Worm (Caenorhabditis elegans): Measurements from ENCODE around the gene ccch-1.

ccch-1 gene

DNA sequence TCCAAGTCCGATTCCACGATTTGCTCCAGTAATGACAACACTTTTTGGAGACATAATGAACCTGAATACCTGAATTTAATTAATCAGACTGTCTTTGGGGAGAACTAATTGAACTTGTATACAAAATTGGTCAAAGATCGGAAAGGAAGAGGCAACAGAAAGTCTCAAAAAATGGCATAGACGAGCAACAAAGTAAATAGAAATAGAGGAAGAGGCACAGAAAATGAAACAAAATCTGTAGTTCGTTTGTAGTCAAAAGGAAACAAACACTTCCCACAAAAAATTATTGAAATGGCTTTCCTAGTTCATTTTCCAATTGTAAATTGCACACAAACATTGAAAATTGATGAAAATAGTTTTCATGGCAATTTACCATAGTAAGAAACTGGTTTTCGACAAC lies 13.0 kb upstream of the ccch-1 start, which contains the start of gene C55A6.6:
Gene C55A6.6 (minus strand): TSS at position 61 of the 400 bp plus-strand sequence.
- TF ChIP-seq ref-1 (GFP tag; conservative IDR thresholded peaks at IDR 0.05) (no peak), cog-1 (tag; optimal IDR thresholded peaks at IDR 0.05) (no peak), med-1 (GFP tag; optimal IDR thresholded peaks at IDR 0.05; ENCODE audit: insufficient read depth) (no peak), ztf-23 (GFP tag; IDR thresholded peaks at IDR 0.05) (no peak), klf-2 (GFP tag; conservative IDR thresholded peaks at IDR 0.05) (no peak)

DNA sequence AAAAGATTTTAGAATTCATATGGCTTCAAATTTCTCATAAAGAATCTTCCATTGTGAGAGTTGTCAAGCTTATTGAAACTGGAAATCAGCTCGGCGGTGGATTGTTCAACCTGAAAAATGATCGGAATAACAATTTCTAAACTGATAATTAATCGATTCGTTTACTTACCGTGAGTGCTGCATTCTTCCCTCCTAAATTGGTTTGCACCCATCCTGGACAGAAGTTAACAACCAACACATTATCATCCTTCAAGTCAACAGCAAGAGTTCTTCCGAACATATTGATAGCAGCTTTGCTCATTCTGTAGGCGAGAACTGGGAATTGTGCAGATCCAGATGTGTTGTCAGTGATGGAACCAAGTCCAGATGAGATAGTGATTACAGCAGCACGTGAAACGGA lies 12.5 kb upstream of the ccch-1 start:
- no peak for TF ChIP-seq ztf-23 (GFP tag; IDR thresholded peaks at IDR 0.05)
- TF ChIP-seq med-1 (GFP tag; optimal IDR thresholded peaks at IDR 0.05; ENCODE audit: insufficient read depth), result no peak

DNA sequence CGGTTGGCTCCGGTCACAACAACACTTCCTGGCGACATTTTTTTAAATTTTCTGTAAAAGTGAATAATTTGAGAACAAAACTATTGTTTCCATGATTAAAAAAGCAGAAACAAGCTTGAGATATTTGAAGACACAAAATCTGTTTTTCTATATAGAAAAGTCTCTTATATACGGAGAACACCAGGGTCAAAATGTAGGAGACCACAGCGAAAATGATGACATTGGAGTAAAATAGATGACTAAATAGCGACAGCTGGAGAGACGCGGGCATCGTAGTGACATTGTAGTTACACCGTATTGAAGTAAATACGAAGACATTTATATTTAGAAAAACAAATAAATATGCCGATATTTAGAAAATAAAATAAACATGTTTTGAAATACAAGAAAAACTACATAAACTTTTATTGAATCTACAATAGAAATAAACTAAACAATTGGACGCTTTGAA lies 11.5 kb upstream of the ccch-1 start, which contains the start of gene sdz-8:
Gene sdz-8 (minus strand): TSS at position 51 of the 451 bp plus-strand sequence.
- TF ChIP-seq med-1 (GFP tag; optimal IDR thresholded peaks at IDR 0.05; ENCODE audit: insufficient read depth) (no peak), ref-1 (GFP tag; conservative IDR thresholded peaks at IDR 0.05) (no peak), flt-1 (GFP tag; IDR thresholded peaks at IDR 0.05) (no peak)

DNA sequence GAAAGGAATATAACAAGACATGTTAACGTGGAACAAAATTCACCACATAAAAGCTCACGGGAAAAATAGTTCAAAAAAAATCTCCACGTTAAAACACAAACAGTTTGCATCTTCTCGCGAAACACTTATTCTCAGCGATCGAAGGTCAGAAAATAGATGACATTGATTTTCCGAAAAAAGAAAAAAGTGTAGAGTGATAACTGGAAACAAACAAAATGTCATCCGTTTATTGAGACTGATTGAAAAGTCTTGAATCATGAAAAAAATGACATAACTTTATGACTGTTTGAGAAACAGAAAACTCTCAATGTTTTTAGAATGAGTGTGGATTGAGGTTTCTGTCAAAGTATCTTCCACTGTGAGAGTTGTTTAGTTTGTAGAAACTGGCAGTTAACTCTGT lies 9.8 kb upstream of the ccch-1 start, which contains the start of gene C55A6.4:
Gene C55A6.4 (minus strand): TSS at position 101 of the 400 bp plus-strand sequence.
- TF ChIP-seq med-1 (GFP tag; optimal IDR thresholded peaks at IDR 0.05; ENCODE audit: insufficient read depth), result no peak
- no peak for TF ChIP-seq ztf-23 (GFP tag; IDR thresholded peaks at IDR 0.05)
- TF ChIP-seq cog-1 (tag; optimal IDR thresholded peaks at IDR 0.05), result no peak
- no peak for TF ChIP-seq T22C8.4 (GFP tag; IDR thresholded peaks at IDR 0.05)
- TF ChIP-seq ref-1 (GFP tag; conservative IDR thresholded peaks at IDR 0.05), result no peak
- TF ChIP-seq tab-1 (GFP tag; IDR thresholded peaks at IDR 0.05), result no peak
- TF ChIP-seq flt-1 (GFP tag; IDR thresholded peaks at IDR 0.05), result no peak

DNA sequence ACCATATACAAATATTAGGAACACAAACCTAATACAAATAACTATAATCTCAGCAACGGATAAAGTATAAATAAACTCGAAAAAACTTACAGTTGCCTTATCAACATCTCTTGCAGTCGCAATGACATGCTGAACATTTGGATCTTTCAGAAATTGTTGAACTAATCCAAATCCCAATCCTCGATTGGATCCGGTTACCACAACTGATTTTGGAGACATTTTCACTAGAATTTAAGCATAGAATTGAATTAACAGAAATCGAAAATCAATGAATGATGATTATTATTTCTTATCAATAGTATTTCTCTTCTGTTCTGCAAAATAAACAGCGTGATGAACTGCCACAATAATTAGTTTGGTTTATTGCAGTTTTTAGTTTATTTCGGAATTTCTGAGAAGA lies 7.4 kb upstream of the ccch-1 start, which contains the start of the genes C55A6.11 and C55A6.7:
Gene C55A6.11 (plus strand): TSS at position 301 of the 400 bp plus-strand sequence.
Gene C55A6.7 (minus strand): TSS at position 316 of the 400 bp plus-strand sequence.
- TF ChIP-seq ztf-29 (GFP tag; IDR thresholded peaks at IDR 0.05), result no peak
- TF ChIP-seq T22C8.4 (GFP tag; IDR thresholded peaks at IDR 0.05), result no peak
- no peak for TF ChIP-seq ztf-23 (GFP tag; IDR thresholded peaks at IDR 0.05)
- TF ChIP-seq flt-1 (GFP tag; IDR thresholded peaks at IDR 0.05), result no peak
- TF ChIP-seq tab-1 (GFP tag; IDR thresholded peaks at IDR 0.05), result no peak
- no peak for TF ChIP-seq cog-1 (tag; optimal IDR thresholded peaks at IDR 0.05)
- no peak for TF ChIP-seq klf-2 (GFP tag; conservative IDR thresholded peaks at IDR 0.05)
- TF ChIP-seq med-1 (GFP tag; optimal IDR thresholded peaks at IDR 0.05; ENCODE audit: insufficient read depth), result no peak
- no peak for TF ChIP-seq ref-1 (GFP tag; conservative IDR thresholded peaks at IDR 0.05)

DNA sequence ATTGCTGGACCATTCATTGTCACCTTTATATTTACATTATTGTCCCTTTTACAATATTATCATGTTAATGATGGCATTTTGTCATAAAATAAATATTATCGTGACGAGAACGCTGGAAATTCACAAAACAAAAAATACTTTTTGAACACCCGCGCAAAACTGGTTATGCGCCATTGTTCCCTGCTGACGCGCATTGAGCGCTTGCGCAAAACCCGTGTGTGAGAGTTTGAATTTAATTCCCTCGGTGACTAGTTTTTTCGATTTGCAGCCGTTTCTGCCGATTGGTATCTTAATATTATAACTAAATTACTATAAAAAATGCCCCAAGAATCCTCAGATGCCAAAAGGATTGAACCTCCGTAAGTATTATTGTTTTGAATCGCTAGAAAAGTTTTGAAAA lies 6.2 kb upstream of the ccch-1 start, which contains the start of gene pafo-1:
Gene pafo-1 (plus strand): TSS at position 256 of the 400 bp plus-strand sequence.
- TF ChIP-seq klf-2 (GFP tag; conservative IDR thresholded peaks at IDR 0.05), result no peak
- no peak for TF ChIP-seq ztf-29 (GFP tag; IDR thresholded peaks at IDR 0.05)
- TF ChIP-seq T22C8.4 (GFP tag; IDR thresholded peaks at IDR 0.05), result no peak; the same call in 1 of the 2 replicates
- TF ChIP-seq ref-1 (GFP tag; conservative IDR thresholded peaks at IDR 0.05), result no peak
- TF ChIP-seq ztf-23 (GFP tag; IDR thresholded peaks at IDR 0.05), result peak; percentile 78
- TF ChIP-seq med-1 (GFP tag; optimal IDR thresholded peaks at IDR 0.05; ENCODE audit: insufficient read depth), result peak; percentile 27
- TF ChIP-seq tab-1 (GFP tag; IDR thresholded peaks at IDR 0.05), result peak; percentile 30; the same call in 1 of the 2 replicates
- peak; percentile 67; the same call in 1 of the 2 replicates for TF ChIP-seq flt-1 (GFP tag; IDR thresholded peaks at IDR 0.05)
- TF ChIP-seq cog-1 (tag; optimal IDR thresholded peaks at IDR 0.05), result peak; percentile 52

DNA sequence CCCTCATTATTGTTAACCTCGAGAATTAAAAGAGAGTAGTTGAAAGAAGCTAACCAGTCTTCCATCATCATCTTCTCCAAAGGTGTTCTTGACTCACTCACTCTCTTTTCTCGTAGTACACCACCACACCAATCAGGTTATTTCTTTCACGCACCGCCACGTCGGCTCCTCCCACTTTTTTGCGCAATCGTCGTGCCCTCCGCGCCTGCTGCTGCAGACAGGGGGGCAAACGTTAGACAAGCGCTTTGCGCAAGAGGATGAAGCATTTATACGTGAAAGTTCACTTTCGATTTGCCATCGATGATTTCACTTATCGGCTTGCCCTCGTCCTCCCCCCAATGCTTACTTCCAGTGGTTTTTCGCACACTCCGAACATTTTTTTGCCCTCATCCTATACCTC lies 2.3 kb upstream of the ccch-1 start:
- TF ChIP-seq ref-1 (GFP tag; conservative IDR thresholded peaks at IDR 0.05) (no peak), cog-1 (tag; optimal IDR thresholded peaks at IDR 0.05) (no peak), T22C8.4 (GFP tag; IDR thresholded peaks at IDR 0.05) (no peak), med-1 (GFP tag; optimal IDR thresholded peaks at IDR 0.05; ENCODE audit: insufficient read depth) (no peak), ztf-23 (GFP tag; IDR thresholded peaks at IDR 0.05) (no peak), ztf-29 (GFP tag; IDR thresholded peaks at IDR 0.05) (no peak), flt-1 (GFP tag; IDR thresholded peaks at IDR 0.05) (no peak), tab-1 (GFP tag; IDR thresholded peaks at IDR 0.05) (no peak), klf-2 (GFP tag; conservative IDR thresholded peaks at IDR 0.05) (no peak)

DNA sequence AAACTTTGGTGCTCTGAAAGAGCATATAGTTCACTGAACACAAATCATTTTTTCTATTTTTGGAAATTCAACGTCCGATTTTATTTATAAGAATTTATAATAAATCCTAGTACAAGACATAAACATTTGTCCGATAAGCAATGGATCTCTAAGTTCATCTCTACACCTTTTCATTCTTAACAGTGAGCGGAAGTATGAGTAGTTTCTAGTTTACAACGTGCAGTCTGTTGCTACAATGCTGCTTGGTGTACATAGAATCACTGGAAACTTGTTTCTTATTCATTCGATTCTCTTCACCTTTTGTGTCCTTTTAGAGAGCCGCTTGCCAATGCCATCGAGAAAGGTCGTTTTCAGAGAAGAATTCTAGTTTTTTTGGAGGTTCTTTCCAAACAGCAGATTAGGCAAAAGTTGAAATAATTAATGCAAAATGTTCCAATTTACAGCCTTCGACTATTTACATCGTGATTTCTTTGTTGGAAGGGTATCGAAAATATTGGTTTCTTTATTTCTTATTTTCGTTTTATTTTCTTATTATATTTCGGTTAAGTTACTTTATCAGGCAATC lies 622 bp upstream of the ccch-1 start:
- TF ChIP-seq flt-1 (GFP tag; IDR thresholded peaks at IDR 0.05), result no peak

DNA sequence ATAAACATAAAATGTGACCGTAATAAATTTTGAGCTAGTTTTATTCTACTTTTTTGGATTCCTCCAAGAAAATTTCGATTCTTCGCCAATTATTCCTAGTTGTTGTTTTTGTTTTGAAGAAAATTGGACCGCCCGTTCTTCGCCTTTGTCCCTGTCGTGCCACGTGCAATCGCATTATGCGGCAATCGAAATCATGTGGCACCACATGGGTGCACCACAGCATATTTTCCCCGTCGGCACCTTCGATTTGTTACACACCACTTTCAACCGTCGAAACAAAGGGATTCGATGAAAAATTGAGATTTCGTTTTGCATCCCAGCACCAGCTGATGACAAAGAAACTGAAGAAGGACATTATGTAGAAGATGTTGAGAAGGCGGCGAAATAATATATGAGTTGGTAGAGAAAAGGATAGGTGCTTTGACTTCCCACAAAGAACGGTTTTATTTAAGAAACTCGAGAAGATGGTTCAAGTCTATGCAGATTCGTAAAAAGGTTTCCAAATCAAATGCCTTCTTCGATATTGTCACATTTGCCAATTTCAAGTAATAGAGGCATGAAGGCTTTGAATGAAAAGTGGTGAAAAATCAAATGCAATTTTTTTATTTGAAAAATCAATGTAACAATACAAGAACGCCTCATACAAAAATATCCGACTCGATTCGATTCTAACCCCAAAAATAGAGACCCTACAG lies 1.1 kb downstream of the ccch-1 start:
- TF ChIP-seq T22C8.4 (GFP tag; IDR thresholded peaks at IDR 0.05) (no peak), klf-2 (GFP tag; conservative IDR thresholded peaks at IDR 0.05) (no peak), ztf-29 (GFP tag; IDR thresholded peaks at IDR 0.05) (no peak), cog-1 (tag; optimal IDR thresholded peaks at IDR 0.05) (no peak), ztf-23 (GFP tag; IDR thresholded peaks at IDR 0.05) (no peak), ref-1 (GFP tag; conservative IDR thresholded peaks at IDR 0.05) (no peak), med-1 (GFP tag; optimal IDR thresholded peaks at IDR 0.05; ENCODE audit: insufficient read depth) (no peak), tab-1 (GFP tag; IDR thresholded peaks at IDR 0.05) (no peak), flt-1 (GFP tag; IDR thresholded peaks at IDR 0.05) (no peak)

DNA sequence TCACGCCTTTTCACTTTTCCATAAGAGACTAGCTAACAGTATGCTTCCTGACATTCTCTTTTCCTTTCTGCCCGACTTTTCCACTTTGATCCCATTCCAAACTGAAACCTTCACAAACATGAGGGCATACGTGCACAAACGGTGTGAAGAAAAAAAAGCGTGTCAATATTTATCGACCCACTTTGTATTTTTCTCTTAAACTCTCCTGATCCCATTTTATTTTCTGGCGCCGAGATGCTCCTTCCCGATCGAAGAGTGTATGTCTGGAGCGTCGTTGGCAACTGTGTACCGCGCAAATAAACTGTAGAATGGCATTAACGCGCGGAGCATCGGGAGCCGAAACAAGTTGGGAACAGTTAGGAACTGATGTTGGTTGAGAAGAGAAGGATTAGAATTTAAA lies 1.9 kb downstream of the ccch-1 start:
- no peak for TF ChIP-seq ztf-29 (GFP tag; IDR thresholded peaks at IDR 0.05)
- TF ChIP-seq ztf-23 (GFP tag; IDR thresholded peaks at IDR 0.05), result no peak
- TF ChIP-seq flt-1 (GFP tag; IDR thresholded peaks at IDR 0.05), result no peak
- TF ChIP-seq T22C8.4 (GFP tag; IDR thresholded peaks at IDR 0.05), result no peak
- no peak for TF ChIP-seq ref-1 (GFP tag; conservative IDR thresholded peaks at IDR 0.05)
- TF ChIP-seq klf-2 (GFP tag; conservative IDR thresholded peaks at IDR 0.05), result no peak
- no peak for TF ChIP-seq med-1 (GFP tag; optimal IDR thresholded peaks at IDR 0.05; ENCODE audit: insufficient read depth)
- TF ChIP-seq tab-1 (GFP tag; IDR thresholded peaks at IDR 0.05), result no peak
- no peak for TF ChIP-seq cog-1 (tag; optimal IDR thresholded peaks at IDR 0.05)

Data from whole organism, midembryonic.